Fruit fly (Drosophila melanogaster) whole organism, embryonic: ENCODE results near the gene CG32639.
A peak's percentile ranks its signal among the peaks of the same experiment; 100 is the strongest.

Source experiments
- Awh ChIP-seq: fragments of 200-800 bp; sonication (Bioruptor generic); IDR thresholded peaks from 2 replicates; pipeline ENCODE4, ENCODE4 v1.3.6; 2022; ENCODE audit warnings: missing biosample characterization, missing genetic modification characterization
- B-H2 ChIP-seq: fragments of 200-800 bp; sonication (Bioruptor generic); optimal IDR thresholded peaks from 2 replicates; lab custom pipeline; 2018; ENCODE audit warnings: missing biosample characterization, mild to moderate bottlenecking, missing genetic modification characterization
- Bgb ChIP-seq: fragments of 200-800 bp; sonication (Bioruptor generic); IDR thresholded peaks from 2 replicates; pipeline ENCODE4 v1.3.6; 2022; ENCODE audit warnings: missing biosample characterization, missing genetic modification characterization; ENCODE audit not compliant: partially characterized antibody
- CG10654 ChIP-seq: fragments of 200-800 bp; sonication (Bioruptor generic); optimal IDR thresholded peaks from 2 replicates; lab custom pipeline; 2016; ENCODE audit warnings: missing biosample characterization, missing genetic modification characterization
- CG11504 ChIP-seq: fragments of 200-800 bp; sonication (Bioruptor generic); optimal IDR thresholded peaks from 3 replicates; lab custom pipeline; 2019; ENCODE audit warnings: missing biosample characterization, mild to moderate bottlenecking, missing genetic modification characterization, moderate library complexity
- CG12219 ChIP-seq: fragments of 200-800 bp; sonication (Bioruptor generic); optimal IDR thresholded peaks from 3 replicates; lab custom pipeline; 2018; ENCODE audit warnings: missing biosample characterization, mild to moderate bottlenecking, missing genetic modification characterization
- CG12236 ChIP-seq: fragments of 200-800 bp; sonication (Bioruptor generic); optimal IDR thresholded peaks from 2 replicates; lab custom pipeline; 2016; ENCODE audit warnings: missing biosample characterization, missing genetic modification characterization
- CG12942 ChIP-seq: fragments of 200-800 bp; sonication (Bioruptor generic); optimal IDR thresholded peaks from 3 replicates; lab custom pipeline; 2016; ENCODE audit warnings: missing biosample characterization, missing genetic modification characterization
- CG14441 ChIP-seq: fragments of 200-800 bp; sonication (Bioruptor generic); IDR thresholded peaks from 2 replicates; pipeline ENCODE4 v1.3.6; 2022; ENCODE audit warnings: missing biosample characterization, missing genetic modification characterization
- CG1603 ChIP-seq: fragments of 200-800 bp; sonication (Bioruptor generic); optimal IDR thresholded peaks from 2 replicates; lab custom pipeline; 2019; ENCODE audit warnings: missing biosample characterization, mild to moderate bottlenecking, missing genetic modification characterization, moderate library complexity
- CG18599 ChIP-seq: fragments of 200-800 bp; sonication (Bioruptor generic); optimal IDR thresholded peaks from 3 replicates; lab custom pipeline; 2017; ENCODE audit warnings: missing biosample characterization, missing genetic modification characterization, mild to moderate bottlenecking, moderate library complexity, missing genetic modification reagents
- CG2712 ChIP-seq: fragments of 200-800 bp; optimal IDR thresholded peaks from 3 replicates; lab custom pipeline; 2019; ENCODE audit warnings: missing biosample characterization, mild to moderate bottlenecking, missing genetic modification characterization, moderate library complexity
- CG3281 ChIP-seq: fragments of 200-800 bp; sonication (Bioruptor generic); optimal IDR thresholded peaks from 3 replicates; lab custom pipeline; 2017; ENCODE audit warnings: missing biosample characterization, mild to moderate bottlenecking, missing genetic modification characterization
- CG3838 ChIP-seq: fragments of 200-800 bp; sonication (Bioruptor generic); optimal IDR thresholded peaks from 3 replicates; lab custom pipeline; 2016; ENCODE audit warnings: missing biosample characterization, missing genetic modification characterization
- CG4707 ChIP-seq: fragments of 200-800 bp; sonication (Bioruptor generic); optimal IDR thresholded peaks from 2 replicates; lab custom pipeline; 2018; ENCODE audit warnings: missing biosample characterization, mild to moderate bottlenecking, missing genetic modification characterization, moderate library complexity
- CG4820 ChIP-seq: fragments of 200-800 bp; sonication (Bioruptor generic); optimal IDR thresholded peaks from 3 replicates; lab custom pipeline; 2016; ENCODE audit warnings: missing biosample characterization, missing genetic modification characterization
- CG6683 ChIP-seq: fragments of 200-800 bp; sonication (Bioruptor generic); optimal IDR thresholded peaks from 2 replicates; lab custom pipeline; 2017; ENCODE audit warnings: missing biosample characterization, mild to moderate bottlenecking, missing genetic modification characterization, missing genetic modification reagents
- CG6854 ChIP-seq: fragments of 200-800 bp; sonication (Bioruptor generic); optimal IDR thresholded peaks from 3 replicates; lab custom pipeline; 2017; ENCODE audit warnings: missing biosample characterization, mild to moderate bottlenecking, missing genetic modification characterization
- CG7786 ChIP-seq: fragments of 200-800 bp; sonication (Bioruptor generic); optimal IDR thresholded peaks from 2 replicates; lab custom pipeline; 2016; ENCODE audit warnings: missing biosample characterization, missing genetic modification characterization
- CG8290 ChIP-seq, 3 experiments: fragments of 200-800 bp; sonication (Bioruptor generic); optimal IDR thresholded peaks; 2 replicates each; lab custom pipeline; 2016 to 2019; ENCODE audit warnings: missing biosample characterization in 3 of 3, missing genetic modification characterization in 3 of 3, mild to moderate bottlenecking in 2 of 3, moderate library complexity in 1 of 3
- CG9215 ChIP-seq: fragments of 200-800 bp; sonication (Bioruptor generic); IDR thresholded peaks from 2 replicates; pipeline ENCODE4 v1.3.6; 2022; ENCODE audit warnings: missing biosample characterization, missing genetic modification characterization
- CG9437 ChIP-seq: fragments of 200-800 bp; sonication (Bioruptor generic); optimal IDR thresholded peaks from 2 replicates; lab custom pipeline; 2018; ENCODE audit warnings: missing biosample characterization, mild to moderate bottlenecking, missing genetic modification characterization
- CG9797 ChIP-seq: fragments of 200-800 bp; sonication (Bioruptor generic); optimal IDR thresholded peaks from 3 replicates; lab custom pipeline; 2018; ENCODE audit warnings: missing biosample characterization, mild to moderate bottlenecking, missing genetic modification characterization
- Doc2 ChIP-seq: fragments of 200-800 bp; sonication (Bioruptor generic); IDR thresholded peaks from 2 replicates; pipeline ENCODE4 v1.3.6; 2022; ENCODE audit warnings: missing biosample characterization, missing genetic modification characterization
- Ets97D ChIP-seq: fragments of 200-800 bp; sonication (Bioruptor generic); optimal IDR thresholded peaks from 3 replicates; lab custom pipeline; 2016; ENCODE audit warnings: missing biosample characterization, missing genetic modification characterization
- HHEX ChIP-seq: fragments of 200-800 bp; sonication (Bioruptor generic); optimal IDR thresholded peaks from 3 replicates; lab custom pipeline; 2017; ENCODE audit warnings: missing biosample characterization, mild to moderate bottlenecking, missing genetic modification characterization, missing genetic modification reagents
- Hsf ChIP-seq: fragments of 200-800 bp; sonication (Bioruptor generic); optimal IDR thresholded peaks from 3 replicates; lab custom pipeline; 2016; ENCODE audit warnings: missing biosample characterization, missing genetic modification characterization
- Pdp1 ChIP-seq, 2 experiments: fragments of 200-800 bp; sonication (Bioruptor generic); optimal IDR thresholded peaks; 3 replicates each; lab custom pipeline; 2016; ENCODE audit warnings: missing biosample characterization in 2 of 2, missing genetic modification characterization in 2 of 2, mild to moderate bottlenecking in 1 of 2, moderate library complexity in 1 of 2
- Rfx ChIP-seq: fragments of 200-800 bp; sonication (Bioruptor generic); IDR thresholded peaks from 2 replicates; pipeline ENCODE4 v1.3.6; 2022; ENCODE audit warnings: missing biosample characterization, missing genetic modification characterization
- Stat92E ChIP-seq, 3 experiments: fragments of >200 bp in 2 of 3; fragments of 200-800 bp in 1 of 3; sonication (Bioruptor generic) in 1 of 3; optimal IDR thresholded peaks; 2 replicates each; lab custom pipeline; 2017 to 2019; ENCODE audit warnings: missing biosample characterization in 3 of 3, missing genetic modification characterization in 3 of 3, mild to moderate bottlenecking in 1 of 3, moderate library complexity in 1 of 3
- Xrp1 ChIP-seq: fragments of 200-800 bp; sonication (Bioruptor generic); IDR thresholded peaks from 2 replicates; pipeline ENCODE4 v1.3.6; 2022; ENCODE audit warnings: missing biosample characterization, missing genetic modification characterization
- ap ChIP-seq: fragments of 200-800 bp; sonication (Bioruptor generic); IDR thresholded peaks from 2 replicates; pipeline ENCODE4 v1.3.6; 2022; ENCODE audit warnings: missing biosample characterization, missing genetic modification characterization
- ato ChIP-seq: fragments of 200-800 bp; sonication (Bioruptor generic); IDR thresholded peaks from 2 replicates; pipeline ENCODE4 v1.3.6; 2022; ENCODE audit warnings: missing biosample characterization, missing genetic modification characterization; ENCODE audit not compliant: partially characterized antibody
- caup ChIP-seq: fragments of 200-800 bp; sonication (Bioruptor generic); optimal IDR thresholded peaks from 3 replicates; lab custom pipeline; 2017; ENCODE audit warnings: missing biosample characterization, mild to moderate bottlenecking, missing genetic modification characterization, moderate library complexity; ENCODE audit not compliant: severe bottlenecking
- cg ChIP-seq: fragments of 200-800 bp; sonication (Bioruptor generic); optimal IDR thresholded peaks from 3 replicates; lab custom pipeline; 2019; ENCODE audit warnings: missing biosample characterization, mild to moderate bottlenecking, missing genetic modification characterization, moderate library complexity
- chm ChIP-seq: fragments of 200-800 bp; sonication (Bioruptor generic); IDR thresholded peaks from 2 replicates; pipeline ENCODE4 v1.3.6; 2022; ENCODE audit warnings: missing biosample characterization, missing genetic modification characterization
- fu2 ChIP-seq: fragments of 200-800 bp; sonication (Bioruptor generic); optimal IDR thresholded peaks from 2 replicates; lab custom pipeline; 2016; ENCODE audit warnings: missing biosample characterization, missing genetic modification characterization
- grau ChIP-seq: fragments of 200-800 bp; optimal IDR thresholded peaks from 3 replicates; lab custom pipeline; 2019; ENCODE audit warnings: missing biosample characterization, mild to moderate bottlenecking, missing genetic modification characterization, moderate library complexity
- gro ChIP-seq: fragments of 200-800 bp; sonication (Bioruptor generic); optimal IDR thresholded peaks from 2 replicates; lab custom pipeline; 2016; ENCODE audit warnings: missing biosample characterization, missing genetic modification characterization
- ham ChIP-seq: fragments of 200-800 bp; sonication (Bioruptor generic); IDR thresholded peaks from 2 replicates; pipeline ENCODE4 v1.3.6; 2022; ENCODE audit warnings: missing biosample characterization, missing genetic modification characterization
- hb ChIP-seq: fragments of 200-800 bp; sonication (Bioruptor generic); IDR thresholded peaks from 3 replicates; pipeline ENCODE4 v1.3.6; 2022; ENCODE audit warnings: missing biosample characterization, missing genetic modification characterization; ENCODE audit not compliant: partially characterized antibody
- her ChIP-seq: fragments of 200-800 bp; sonication (Bioruptor generic); optimal IDR thresholded peaks from 2 replicates; lab custom pipeline; 2016; ENCODE audit warnings: missing biosample characterization, missing genetic modification characterization
- nerfin-1 ChIP-seq: fragments of 200-800 bp; sonication (Bioruptor generic); optimal IDR thresholded peaks from 3 replicates; lab custom pipeline; 2019; ENCODE audit warnings: missing biosample characterization, mild to moderate bottlenecking, missing genetic modification characterization, moderate library complexity
- peb ChIP-seq: fragments of 200-800 bp; sonication (Bioruptor generic); IDR thresholded peaks from 2 replicates; pipeline ENCODE4 v1.3.6; 2022; ENCODE audit warnings: missing biosample characterization, missing genetic modification characterization
- scrt ChIP-seq: fragments of 200-800 bp; sonication (Bioruptor generic); optimal IDR thresholded peaks from 2 replicates; lab custom pipeline; 2018; ENCODE audit warnings: missing biosample characterization, mild to moderate bottlenecking, missing genetic modification characterization, moderate library complexity
- sob ChIP-seq: fragments of 200-800 bp; sonication (Bioruptor generic); IDR thresholded peaks from 2 replicates; pipeline ENCODE4 v1.3.6; 2022; ENCODE audit warnings: missing biosample characterization, missing genetic modification characterization
- trem ChIP-seq: fragments of 200-800 bp; optimal IDR thresholded peaks from 3 replicates; lab custom pipeline; 2019; ENCODE audit warnings: missing biosample characterization, mild to moderate bottlenecking, missing genetic modification characterization, moderate library complexity
- yki ChIP-seq: fragments of >200 bp; optimal IDR thresholded peaks from 3 replicates; lab custom pipeline; 2018
- z ChIP-seq: fragments of 200-800 bp; sonication (Bioruptor generic); IDR thresholded peaks from 3 replicates; pipeline ENCODE4 v1.3.6; 2022; ENCODE audit warnings: missing biosample characterization, missing genetic modification characterization

Gene CG32639

dm6 chrX:13285001-13285748, 48.8 kb upstream of the CG32639 start, which contains the start of the genes HDAC4 and CG15743 (continued):
- TF ChIP-seq CG18599 (peak; percentile 15), yki (lab: Kevin White, UChicago) (no peak), CG12236 (no peak), CG9797 (GFP tag; lab: Kevin White, UChicago) (peak; percentile 11), sob (no peak), CG9215 (no peak), Ets97D (GFP tag; lab: Kevin White, UChicago) (peak; percentile 31), CG12942 (GFP tag; lab: Kevin White, UChicago) (no peak), CG11504 (tag; lab: Kevin White, UChicago) (no peak), B-H2 (GFP tag; lab: Kevin White, UChicago) (no peak), scrt (no peak), cg (GFP tag; lab: Kevin White, UChicago) (peak; percentile 10), trem (tag; lab: Kevin White, UChicago) (no peak), CG7786 (GFP tag; lab: Kevin White, UChicago) (no peak), ap (GFP tag; lab: Robert Waterston, UW) (no peak), ato (GFP tag; lab: Robert Waterston, UW) (peak; percentile 80), CG3838 (no peak), z (GFP tag; lab: Robert Waterston, UW) (no peak), CG2712 (tag; lab: Kevin White, UChicago) (peak; percentile 9), caup (GFP tag; lab: Kevin White, UChicago) (peak; percentile 12), CG6683 (no peak), nerfin-1 (tag; lab: Kevin White, UChicago) (peak; percentile 18), CG3281 (GFP tag; lab: Kevin White, UChicago) (no peak), CG1603 (tag; lab: Kevin White, UChicago) (peak; percentile 19), CG10654 (GFP tag; lab: Kevin White, UChicago) (no peak), chm (GFP tag; lab: Robert Waterston, UW) (no peak), gro (GFP tag; lab: Kevin White, UChicago) (peak; percentile 24), Hsf (GFP tag; lab: Kevin White, UChicago) (peak; percentile 15), CG12219 (no peak), CG6854 (GFP tag; lab: Kevin White, UChicago) (no peak), grau (tag; lab: Kevin White, UChicago) (no peak), CG9437 (GFP tag; lab: Kevin White, UChicago) (no peak), Bgb (GFP tag; lab: Robert Waterston, UW) (peak; percentile 89), Doc2 (GFP tag; lab: Robert Waterston, UW) (no peak), fu2 (GFP tag; lab: Kevin White, UChicago) (no peak), CG4820 (GFP tag; lab: Kevin White, UChicago) (no peak), Stat92E (GFP tag; optimal IDR thresholded peaks at IDR 0.05; lab: Kevin White, UChicago) (peak in 1 of 3 experiments; percentile 53), Xrp1 (GFP tag; lab: Robert Waterston, UW) (0 out of 2 replicates have a peak, but pooled peaks have one; percentile 12), Rfx (GFP tag; lab: Robert Waterston, UW) (peak; percentile 19; the same call in 1 of the 2 replicates), Awh (GFP tag; lab: Robert Waterston, UW) (no peak), Pdp1 (GFP tag; optimal IDR thresholded peaks at IDR 0.05; lab: Kevin White, UChicago) (peak; percentile 21 to 38), ham (GFP tag; lab: Robert Waterston, UW) (no peak), CG4707 (no peak), CG8290 (GFP tag; optimal IDR thresholded peaks at IDR 0.05; lab: Kevin White, UChicago) (peak; percentile 59), CG8290 (tag; optimal IDR thresholded peaks at IDR 0.05; lab: Kevin White, UChicago) (peak in 1 of 2 experiments; percentile 83), peb (GFP tag; lab: Robert Waterston, UW) (no peak), hb (GFP tag; lab: Robert Waterston, UW) (peak; percentile 91), her (GFP tag; lab: Kevin White, UChicago) (peak; percentile 32), HHEX (no peak), CG14441 (no peak)
